Worm (Caenorhabditis elegans) whole organism, young adult: Measurements from ENCODE around the gene F21D12.2.

ENCODE experiments used
- B0035.1 ChIP-seq: sonication (generic microtip); optimal IDR thresholded peaks from 2 replicates; lab custom pipeline; 2016; ENCODE audit warnings: missing genetic modification characterization, mild to moderate bottlenecking, missing compliant biosample characterization, missing genotype, missing genetic modification reagents
- B0336.3 ChIP-seq: fragments of 200-800 bp; sonication (Bioruptor generic); IDR thresholded peaks from 2 replicates; pipeline ENCODE4 v1.3.6; 2022; ENCODE audit warnings: missing genetic modification characterization, missing compliant biosample characterization
- F10E7.11 ChIP-seq: sonication (generic microtip); optimal IDR thresholded peaks from 2 replicates; lab custom pipeline; 2017; ENCODE audit warnings: mild to moderate bottlenecking, missing genetic modification characterization, moderate library complexity, missing compliant biosample characterization
- F37B4.10 ChIP-seq: fragments of 200-800 bp; sonication (Bioruptor generic); IDR thresholded peaks from 2 replicates; pipeline ENCODE4 v1.3.6; 2022; ENCODE audit warnings: missing genetic modification characterization, missing compliant biosample characterization
- F49E8.2 ChIP-seq: sonication (generic microtip); optimal IDR thresholded peaks from 3 replicates; lab custom pipeline; 2017; ENCODE audit warnings: missing genetic modification characterization, mild to moderate bottlenecking, missing compliant biosample characterization, antibody characterized with exemption, moderate library complexity; ENCODE audit not compliant: insufficient read depth
- F52B5.7 ChIP-seq: sonication (generic microtip); optimal IDR thresholded peaks from 2 replicates; lab custom pipeline; 2016; ENCODE audit warnings: mild to moderate bottlenecking, missing genetic modification characterization, missing compliant biosample characterization
- F57C9.4 ChIP-seq: sonication (generic microtip); optimal IDR thresholded peaks from 2 replicates; lab custom pipeline; 2017; ENCODE audit warnings: mild to moderate bottlenecking, missing genetic modification characterization, missing compliant biosample characterization
- K11D2.4 ChIP-seq: fragments of 200-800 bp; sonication (Bioruptor generic); IDR thresholded peaks from 2 replicates; pipeline ENCODE4 v1.3.6; 2022; ENCODE audit warnings: missing genetic modification reagents, missing genetic modification characterization, missing compliant biosample characterization
- Y53F4B.3 ChIP-seq: fragments of 200-800 bp; sonication (Bioruptor generic); IDR thresholded peaks from 2 replicates; pipeline ENCODE4 v1.3.6; 2022; ENCODE audit warnings: missing genetic modification reagents, missing genetic modification characterization, missing compliant biosample characterization
- Y79H2A.3 ChIP-seq: fragments of 200-800 bp; sonication (Bioruptor generic); conservative IDR thresholded peaks from 2 replicates; pipeline ENCODE4 v1.3.6; 2022; ENCODE audit warnings: missing genetic modification reagents, missing genetic modification characterization, missing compliant biosample characterization
- Y95B8A.8 ChIP-seq: fragments of 200-800 bp; sonication (Bioruptor generic); IDR thresholded peaks from 2 replicates; pipeline ENCODE4 v1.3.6; 2022; ENCODE audit warnings: missing genetic modification reagents, missing genetic modification characterization, missing compliant biosample characterization
- ama-1 ChIP-seq, 3 experiments: fragments of 150-350 bp in 1 of 3; sonication (generic microtip) in 2 of 3; optimal IDR thresholded peaks; 2 replicates each; lab custom pipeline; 2014 to 2018; ENCODE audit warnings: missing biosample characterization in 2 of 3, missing genetic modification characterization in 2 of 3, missing genetic modification reagents in 2 of 3
- aptf-2 ChIP-seq: fragments of 200-800 bp; sonication (Bioruptor generic); conservative IDR thresholded peaks from 2 replicates; pipeline ENCODE4 v1.3.6; 2022; ENCODE audit warnings: missing genetic modification reagents, missing genetic modification characterization, missing compliant biosample characterization
- aptf-3 ChIP-seq: fragments of 200-800 bp; sonication (Bioruptor generic); IDR thresholded peaks from 2 replicates; pipeline ENCODE4 v1.3.6; 2022; ENCODE audit warnings: missing genetic modification characterization, missing compliant biosample characterization
- atf-7 ChIP-seq: sonication (generic microtip); optimal IDR thresholded peaks from 2 replicates; lab custom pipeline; 2017; ENCODE audit warnings: mild to moderate bottlenecking, missing genetic modification characterization, missing compliant biosample characterization
- attf-5 ChIP-seq: fragments of 200-800 bp; sonication (Bioruptor generic); optimal IDR thresholded peaks from 2 replicates; lab custom pipeline; 2018; ENCODE audit warnings: mild to moderate bottlenecking, missing genetic modification characterization, missing compliant biosample characterization
- cebp-1 ChIP-seq, 2 experiments: fragments of 200-800 bp in 1 of 2; sonication (Bioruptor generic) in 1 of 2; sonication (generic microtip) in 1 of 2; IDR thresholded peaks in 1 of 2; optimal IDR thresholded peaks in 1 of 2; 2 replicates each; pipeline versions ENCODE4 v1.3.6 to Lab custom; 2017 to 2022; ENCODE audit warnings: missing compliant biosample characterization in 2 of 2, missing genetic modification characterization in 2 of 2, mild to moderate bottlenecking in 1 of 2, missing genetic modification reagents in 1 of 2, moderate library complexity in 1 of 2
- ceh-100 ChIP-seq: fragments of 200-800 bp; sonication (Bioruptor generic); IDR thresholded peaks from 2 replicates; pipeline ENCODE4 v1.3.6; 2022; ENCODE audit warnings: missing genetic modification reagents, missing genetic modification characterization, missing compliant biosample characterization
- ceh-58 ChIP-seq: fragments of 200-800 bp; sonication (Bioruptor generic); IDR thresholded peaks from 2 replicates; pipeline ENCODE4 v1.3.6; 2022; ENCODE audit warnings: missing genetic modification characterization, missing compliant biosample characterization
- ceh-79 ChIP-seq: sonication (generic microtip); optimal IDR thresholded peaks from 2 replicates; lab custom pipeline; 2017; ENCODE audit warnings: mild to moderate bottlenecking, missing genetic modification characterization, missing compliant biosample characterization
- chd-7 ChIP-seq: sonication (generic microtip); optimal IDR thresholded peaks from 2 replicates; lab custom pipeline; 2016; ENCODE audit warnings: mild to moderate bottlenecking, missing genetic modification characterization, moderate library complexity, missing compliant biosample characterization
- egrh-3 ChIP-seq: fragments of 200-800 bp; sonication (Bioruptor generic); IDR thresholded peaks from 2 replicates; pipeline ENCODE4 v1.3.6; 2022; ENCODE audit warnings: missing genetic modification reagents, missing genetic modification characterization, missing compliant biosample characterization
- ekl-4 ChIP-seq: fragments of 200-800 bp; sonication (Bioruptor generic); IDR thresholded peaks from 2 replicates; pipeline ENCODE4 v1.3.6; 2022; ENCODE audit warnings: missing genetic modification reagents, missing genetic modification characterization, missing compliant biosample characterization
- fkh-3 ChIP-seq: sonication (generic microtip); optimal IDR thresholded peaks from 2 replicates; lab custom pipeline; 2016; ENCODE audit warnings: mild to moderate bottlenecking, missing genetic modification characterization, missing compliant biosample characterization
- hrde-1 ChIP-seq: sonication (generic microtip); optimal IDR thresholded peaks from 2 replicates; lab custom pipeline; 2016; ENCODE audit warnings: missing genetic modification characterization, mild to moderate bottlenecking, missing compliant biosample characterization, moderate library complexity, missing genotype, missing genetic modification reagents, borderline replicate concordance
- lag-1 ChIP-seq: fragments of 200-800 bp; sonication (Bioruptor generic); IDR thresholded peaks from 2 replicates; pipeline ENCODE4 v1.3.6; 2022; ENCODE audit warnings: missing genetic modification reagents, missing genetic modification characterization, missing compliant biosample characterization
- let-607 ChIP-seq, 2 experiments: fragments of 200-800 bp in 1 of 2; sonication (Bioruptor generic) in 1 of 2; sonication (generic microtip) in 1 of 2; optimal IDR thresholded peaks; 2 replicates each; lab custom pipeline; 2016 to 2018; ENCODE audit warnings: mild to moderate bottlenecking in 2 of 2, missing compliant biosample characterization in 2 of 2, missing genetic modification characterization in 2 of 2, moderate library complexity in 2 of 2, missing genotype in 1 of 2
- lin-54 ChIP-seq: fragments of 200-800 bp; sonication (Bioruptor generic); optimal IDR thresholded peaks from 2 replicates; lab custom pipeline; 2018; ENCODE audit warnings: mild to moderate bottlenecking, missing genetic modification characterization, missing compliant biosample characterization
- lsy-27 ChIP-seq: sonication (generic microtip); optimal IDR thresholded peaks from 2 replicates; lab custom pipeline; 2017; ENCODE audit warnings: missing genetic modification characterization, mild to moderate bottlenecking, missing compliant biosample characterization, antibody characterized with exemption, missing genotype, borderline replicate concordance; ENCODE audit not compliant: insufficient read depth
- madf-3 ChIP-seq: fragments of 200-800 bp; sonication (Bioruptor generic); IDR thresholded peaks from 2 replicates; pipeline ENCODE4 v1.3.6; 2022; ENCODE audit warnings: missing genetic modification reagents, missing genetic modification characterization, missing compliant biosample characterization
- mxl-1 ChIP-seq: sonication (generic microtip); optimal IDR thresholded peaks from 2 replicates; lab custom pipeline; 2016; ENCODE audit warnings: missing genetic modification characterization, missing compliant biosample characterization
- nfya-2 ChIP-seq: fragments of 200-800 bp; sonication (Bioruptor generic); IDR thresholded peaks from 2 replicates; pipeline ENCODE4 v1.3.6; 2022; ENCODE audit warnings: missing genetic modification reagents, missing genetic modification characterization, missing compliant biosample characterization
- nfyb-1 ChIP-seq: fragments of 200-800 bp; sonication (Bioruptor generic); IDR thresholded peaks from 2 replicates; pipeline ENCODE4 v1.3.6; 2022; ENCODE audit warnings: missing genetic modification reagents, missing genetic modification characterization, missing compliant biosample characterization
- nhr-80 ChIP-seq: sonication (generic microtip); optimal IDR thresholded peaks from 2 replicates; lab custom pipeline; 2016; ENCODE audit warnings: missing genetic modification characterization, missing compliant biosample characterization
- pbrm-1 ChIP-seq: fragments of 200-800 bp; sonication (Bioruptor generic); IDR thresholded peaks from 2 replicates; pipeline ENCODE4 v1.3.6; 2022; ENCODE audit warnings: missing genetic modification reagents, missing genetic modification characterization, missing compliant biosample characterization
- repo-1 ChIP-seq: sonication (generic microtip); optimal IDR thresholded peaks from 2 replicates; lab custom pipeline; 2017; ENCODE audit warnings: mild to moderate bottlenecking, missing genetic modification characterization, missing compliant biosample characterization
- sdz-38 ChIP-seq: sonication (generic microtip); optimal IDR thresholded peaks from 2 replicates; lab custom pipeline; 2016; ENCODE audit warnings: missing genotype, missing genetic modification characterization, missing compliant biosample characterization
- snpc-1.1 ChIP-seq: sonication (generic microtip); optimal IDR thresholded peaks from 2 replicates; lab custom pipeline; 2017; ENCODE audit warnings: missing genetic modification characterization, mild to moderate bottlenecking, missing compliant biosample characterization, antibody characterized with exemption, moderate library complexity, missing genotype, missing genetic modification reagents; ENCODE audit not compliant: insufficient read depth
- snpc-4 ChIP-seq, 5 experiments: fragments of 150-350 bp in 1 of 5; sonication (generic microtip) in 4 of 5; optimal IDR thresholded peaks; 2 replicates each; lab custom pipeline; 2014 to 2018; ENCODE audit warnings: missing genetic modification characterization in 5 of 5, missing biosample characterization in 3 of 5, antibody characterized with exemption in 2 of 5, mild to moderate bottlenecking in 2 of 5, missing compliant biosample characterization in 2 of 5, missing genotype in 2 of 5, moderate library complexity in 2 of 5, missing genetic modification reagents in 1 of 5
- unc-130 ChIP-seq: sonication (generic microtip); optimal IDR thresholded peaks from 2 replicates; lab custom pipeline; 2016; ENCODE audit warnings: missing genetic modification reagents, missing genetic modification characterization, missing compliant biosample characterization
- ztf-25 ChIP-seq: fragments of 200-800 bp; sonication (Bioruptor generic); IDR thresholded peaks from 2 replicates; pipeline ENCODE4 v1.3.6; 2022; ENCODE audit warnings: missing genetic modification reagents, missing genetic modification characterization, missing compliant biosample characterization
- ztf-3 ChIP-seq: fragments of 200-800 bp; sonication (Bioruptor generic); optimal IDR thresholded peaks from 2 replicates; lab custom pipeline; 2018; ENCODE audit warnings: mild to moderate bottlenecking, missing genetic modification characterization, missing compliant biosample characterization

Gene F21D12.2

ce11 chrII:7310023-7310422, 7.5 kb upstream of the F21D12.2 start, which contains the start of the genes F45E12.5 and cnep-1:
Gene F45E12.5 (minus strand): TSS chrII:7310115.
Gene cnep-1 (plus strand): TSS chrII:7310348.
- no peak for TF ChIP-seq ceh-79 (tag; lab: Kevin White, UChicago)
- TF ChIP-seq mxl-1 (tag; lab: Kevin White, UChicago): no peak
- no peak for TF ChIP-seq ceh-58
- TF ChIP-seq snpc-4 (GFP tag; optimal IDR thresholded peaks at IDR 0.05; lab: Kevin White, UChicago): no peak
- no peak for TF ChIP-seq snpc-4 (tag; optimal IDR thresholded peaks at IDR 0.05; lab: Kevin White, UChicago)
- no peak for TF ChIP-seq lin-54 (GFP tag; lab: Kevin White, UChicago)
- TF ChIP-seq ama-1 (optimal IDR thresholded peaks at IDR 0.05; lab: Kevin White, UChicago): no peak
- TF ChIP-seq ama-1 (GFP tag; optimal IDR thresholded peaks at IDR 0.05; lab: Kevin White, UChicago): no peak
- TF ChIP-seq snpc-1.1: no peak
- TF ChIP-seq cebp-1 (GFP tag; IDR thresholded peaks at IDR 0.05; lab: Robert Waterston, UW): no peak
- TF ChIP-seq cebp-1 (tag; optimal IDR thresholded peaks at IDR 0.05; lab: Kevin White, UChicago): no peak
- no peak for TF ChIP-seq unc-130 (GFP tag; lab: Kevin White, UChicago)
- TF ChIP-seq Y95B8A.8: no peak
- TF ChIP-seq lag-1 (GFP tag; lab: Robert Waterston, UW): no peak
- no peak for TF ChIP-seq lsy-27 (tag; lab: Kevin White, UChicago)
- TF ChIP-seq ekl-4: no peak

- TF ChIP-seq ztf-25 (GFP tag; lab: Robert Waterston, UW) (no peak), ztf-3 (GFP tag; lab: Kevin White, UChicago) (no peak), nhr-80 (tag; lab: Kevin White, UChicago) (no peak), cebp-1 (GFP tag; IDR thresholded peaks at IDR 0.05; lab: Robert Waterston, UW) (no peak), cebp-1 (tag; optimal IDR thresholded peaks at IDR 0.05; lab: Kevin White, UChicago) (no peak), Y79H2A.3 (GFP tag; lab: Robert Waterston, UW) (no peak), B0035.1 (tag; lab: Kevin White, UChicago) (no peak), let-607 (tag; optimal IDR thresholded peaks at IDR 0.05; lab: Kevin White, UChicago) (no peak), egrh-3 (no peak), sdz-38 (tag; lab: Kevin White, UChicago) (no peak), F49E8.2 (tag; lab: Kevin White, UChicago) (no peak), F37B4.10 (GFP tag; lab: Robert Waterston, UW) (no peak)
Observed at ce11 chrII:7314083-7314482, 3.5 kb upstream of the F21D12.2 start, which contains the start of gene F45E12.6. Gene F45E12.6 (minus strand): TSS chrII:7314183.

- TF ChIP-seq B0336.3 (GFP tag; lab: Robert Waterston, UW): 0 out of 2 replicates have a peak, but pooled peaks have one; percentile 23
- 0 out of 2 replicates have a peak, but pooled peaks have one; percentile 38 for TF ChIP-seq nfya-2 (GFP tag; lab: Robert Waterston, UW)
- TF ChIP-seq B0035.1 (tag; lab: Kevin White, UChicago): peak; percentile 18
- no peak for TF ChIP-seq Y53F4B.3 (GFP tag; lab: Robert Waterston, UW)
- 0 out of 2 replicates have a peak, but pooled peaks have one; percentile 23 for TF ChIP-seq ztf-25 (GFP tag; lab: Robert Waterston, UW)
- TF ChIP-seq K11D2.4 (GFP tag; lab: Robert Waterston, UW): peak; percentile 71
- peak; percentile 19 for TF ChIP-seq F57C9.4
- TF ChIP-seq aptf-3 (GFP tag; lab: Robert Waterston, UW): 0 out of 2 replicates have a peak, but pooled peaks have one; percentile 82
- peak; percentile 78 for TF ChIP-seq chd-7 (tag; lab: Kevin White, UChicago)
- peak; percentile 53; the same call in 1 of the 2 replicates for TF ChIP-seq aptf-2 (GFP tag; lab: Robert Waterston, UW)
- TF ChIP-seq attf-5 (GFP tag; lab: Kevin White, UChicago): peak; percentile 42
- peak; percentile 67 for TF ChIP-seq repo-1 (tag; lab: Kevin White, UChicago)
- peak; percentile 74 for TF ChIP-seq F10E7.11 (tag; lab: Kevin White, UChicago)
- TF ChIP-seq nfyb-1 (GFP tag; lab: Robert Waterston, UW): peak; percentile 51; the same call in 1 of the 2 replicates
- TF ChIP-seq snpc-4 (GFP tag; optimal IDR thresholded peaks at IDR 0.05; lab: Kevin White, UChicago): no peak
- no peak for TF ChIP-seq snpc-4 (tag; optimal IDR thresholded peaks at IDR 0.05; lab: Kevin White, UChicago)
- 0 out of 2 replicates have a peak, but pooled peaks have one; percentile 19 for TF ChIP-seq madf-3 (GFP tag; lab: Robert Waterston, UW)
- peak; percentile 58; the same call in 1 of the 2 replicates for TF ChIP-seq pbrm-1 (GFP tag; lab: Robert Waterston, UW)
- TF ChIP-seq F49E8.2 (tag; lab: Kevin White, UChicago): no peak
- TF ChIP-seq atf-7 (tag; lab: Kevin White, UChicago): peak; percentile 60
- no peak for TF ChIP-seq hrde-1
- peak; percentile 73 for TF ChIP-seq fkh-3 (tag; lab: Kevin White, UChicago)
- TF ChIP-seq ceh-100 (GFP tag; lab: Robert Waterston, UW): peak; percentile 46; the same call in 1 of the 2 replicates
- peak; percentile 90 for TF ChIP-seq F52B5.7
Observed at ce11 chrII:7319471-7319870, 1.9 kb downstream of the F21D12.2 start.
